Fruit fly (Drosophila melanogaster) whole organism, embryonic: ENCODE results near the gene CG4733.
A peak's percentile ranks its signal among the peaks of the same experiment; 100 is the strongest.

Experiments used
- C15 ChIP-seq: fragments of 200-800 bp; sonication (Bioruptor generic); IDR thresholded peaks from 3 replicates; pipeline ENCODE4 v1.3.6; 2022; ENCODE audit warnings: missing biosample characterization, missing genetic modification characterization
- CG10147 ChIP-seq: fragments of 200-800 bp; sonication (Bioruptor generic); optimal IDR thresholded peaks from 2 replicates; lab custom pipeline; 2019; ENCODE audit warnings: missing biosample characterization, mild to moderate bottlenecking, missing genetic modification characterization, moderate library complexity
- CG10274 ChIP-seq: fragments of 200-800 bp; sonication (Bioruptor generic); optimal IDR thresholded peaks from 3 replicates; lab custom pipeline; 2017; ENCODE audit warnings: missing biosample characterization, mild to moderate bottlenecking, missing genetic modification characterization
- CG10959 ChIP-seq: fragments of 200-800 bp; sonication (Bioruptor generic); IDR thresholded peaks from 2 replicates; pipeline ENCODE4 v1.3.6; 2022; ENCODE audit warnings: missing biosample characterization, missing genetic modification characterization
- CG11504 ChIP-seq: fragments of 200-800 bp; sonication (Bioruptor generic); optimal IDR thresholded peaks from 3 replicates; lab custom pipeline; 2019; ENCODE audit warnings: missing biosample characterization, mild to moderate bottlenecking, missing genetic modification characterization, moderate library complexity
- CG12219 ChIP-seq: fragments of 200-800 bp; sonication (Bioruptor generic); optimal IDR thresholded peaks from 3 replicates; lab custom pipeline; 2018; ENCODE audit warnings: missing biosample characterization, mild to moderate bottlenecking, missing genetic modification characterization
- CG12299 ChIP-seq: fragments of 200-800 bp; sonication (Bioruptor generic); optimal IDR thresholded peaks from 2 replicates; lab custom pipeline; 2018; ENCODE audit warnings: missing biosample characterization, mild to moderate bottlenecking, missing genetic modification characterization
- CG16779 ChIP-seq: fragments of 200-800 bp; sonication (Bioruptor generic); IDR thresholded peaks from 2 replicates; pipeline ENCODE4 v1.3.6; 2022; ENCODE audit warnings: missing biosample characterization, missing genetic modification characterization
- CG18764 ChIP-seq: fragments of 200-800 bp; sonication (Bioruptor generic); optimal IDR thresholded peaks from 3 replicates; lab custom pipeline; 2016; ENCODE audit warnings: missing biosample characterization, missing genetic modification characterization
- CG2202 ChIP-seq: fragments of 200-800 bp; sonication (Bioruptor generic); optimal IDR thresholded peaks from 2 replicates; lab custom pipeline; 2018; ENCODE audit warnings: missing biosample characterization, mild to moderate bottlenecking, missing genetic modification characterization
- CG31224 ChIP-seq: fragments of 200-800 bp; sonication (Bioruptor generic); IDR thresholded peaks from 2 replicates; pipeline ENCODE4 v1.3.6; 2022; ENCODE audit warnings: missing biosample characterization, missing genetic modification characterization
- CG6654 ChIP-seq: fragments of 200-800 bp; sonication (Bioruptor generic); optimal IDR thresholded peaks from 2 replicates; lab custom pipeline; 2017; ENCODE audit warnings: missing biosample characterization, mild to moderate bottlenecking, missing genetic modification characterization
- CG6791 ChIP-seq: fragments of 200-800 bp; sonication (Bioruptor generic); IDR thresholded peaks from 3 replicates; pipeline ENCODE4 v1.3.6; 2022; ENCODE audit warnings: missing biosample characterization, missing genetic modification characterization; ENCODE audit not compliant: partially characterized antibody
- CG8089 ChIP-seq: fragments of 200-800 bp; sonication (Bioruptor generic); optimal IDR thresholded peaks from 3 replicates; lab custom pipeline; 2016; ENCODE audit warnings: missing biosample characterization, missing genetic modification characterization
- CG8290 ChIP-seq, 3 experiments: fragments of 200-800 bp; sonication (Bioruptor generic); optimal IDR thresholded peaks; 2 replicates each; lab custom pipeline; 2016 to 2019; ENCODE audit warnings: missing biosample characterization in 3 of 3, missing genetic modification characterization in 3 of 3, mild to moderate bottlenecking in 2 of 3, moderate library complexity in 1 of 3
- Chrac-16 ChIP-seq: fragments of 200-800 bp; sonication (Bioruptor generic); optimal IDR thresholded peaks from 3 replicates; lab custom pipeline; 2016; ENCODE audit warnings: missing biosample characterization, missing genetic modification characterization
- D ChIP-seq, 2 experiments: fragments of 200-800 bp in 1 of 2; fragments of >200 bp in 1 of 2; sonication (Bioruptor generic) in 1 of 2; optimal IDR thresholded peaks; 2 replicates in 1 of 2; 3 replicates in 1 of 2; lab custom pipeline; 2017; ENCODE audit warnings: mild to moderate bottlenecking in 1 of 2, missing biosample characterization in 1 of 2, missing genetic modification characterization in 1 of 2, missing genetic modification reagents in 1 of 2
- Deaf1 ChIP-seq: fragments of 200-800 bp; optimal IDR thresholded peaks from 3 replicates; lab custom pipeline; 2019; ENCODE audit warnings: missing biosample characterization, mild to moderate bottlenecking, missing genetic modification characterization, moderate library complexity
- ERR ChIP-seq: fragments of 200-800 bp; sonication (Bioruptor generic); optimal IDR thresholded peaks from 2 replicates; lab custom pipeline; 2016; ENCODE audit warnings: missing biosample characterization, missing genetic modification characterization
- Elba2 ChIP-seq: fragments of 200-800 bp; sonication (Bioruptor generic); optimal IDR thresholded peaks from 3 replicates; lab custom pipeline; 2016; ENCODE audit warnings: missing biosample characterization, missing genetic modification characterization
- HLHmδ ChIP-seq: fragments of 200-800 bp; sonication (Bioruptor generic); optimal IDR thresholded peaks from 2 replicates; lab custom pipeline; 2018; ENCODE audit warnings: missing biosample characterization, mild to moderate bottlenecking, missing genetic modification characterization, moderate library complexity
- Lim3 ChIP-seq: fragments of 200-800 bp; sonication (Bioruptor generic); IDR thresholded peaks from 2 replicates; pipeline ENCODE4 v1.3.6; 2022; ENCODE audit warnings: missing biosample characterization, missing genetic modification characterization
- Meics ChIP-seq: fragments of 200-800 bp; sonication (Bioruptor generic); optimal IDR thresholded peaks from 2 replicates; lab custom pipeline; 2017; ENCODE audit warnings: missing biosample characterization, mild to moderate bottlenecking, missing genetic modification characterization
- NfI ChIP-seq: fragments of 200-800 bp; sonication (Bioruptor generic); optimal IDR thresholded peaks from 3 replicates; lab custom pipeline; 2018; ENCODE audit warnings: missing biosample characterization, mild to moderate bottlenecking, missing genetic modification characterization, moderate library complexity
- Opbp ChIP-seq: fragments of 200-800 bp; sonication (Bioruptor generic); IDR thresholded peaks from 3 replicates; pipeline ENCODE4 v1.3.6; 2022; ENCODE audit warnings: missing biosample characterization, missing genetic modification characterization; ENCODE audit not compliant: partially characterized antibody
- Sry-β ChIP-seq: fragments of 200-800 bp; sonication (Bioruptor generic); optimal IDR thresholded peaks from 2 replicates; lab custom pipeline; 2018; ENCODE audit warnings: missing biosample characterization, mild to moderate bottlenecking, missing genetic modification characterization, moderate library complexity
- Sry-δ ChIP-seq: fragments of 200-800 bp; sonication (Bioruptor generic); optimal IDR thresholded peaks from 2 replicates; lab custom pipeline; 2016; ENCODE audit warnings: missing biosample characterization, missing genetic modification characterization
- Stat92E ChIP-seq, 3 experiments: fragments of >200 bp in 2 of 3; fragments of 200-800 bp in 1 of 3; sonication (Bioruptor generic) in 1 of 3; optimal IDR thresholded peaks; 2 replicates each; lab custom pipeline; 2017 to 2019; ENCODE audit warnings: missing biosample characterization in 3 of 3, missing genetic modification characterization in 3 of 3, mild to moderate bottlenecking in 1 of 3, moderate library complexity in 1 of 3
- TFAM ChIP-seq: fragments of 200-800 bp; sonication (Bioruptor generic); optimal IDR thresholded peaks from 2 replicates; lab custom pipeline; 2017; ENCODE audit warnings: missing biosample characterization, missing genetic modification characterization, inconsistent platforms
- Vsx1 ChIP-seq: fragments of 200-800 bp; sonication (Bioruptor generic); optimal IDR thresholded peaks from 2 replicates; lab custom pipeline; 2017; ENCODE audit warnings: missing biosample characterization, mild to moderate bottlenecking, missing genetic modification characterization, missing genetic modification reagents
- YL-1 ChIP-seq: fragments of 200-800 bp; sonication (Bioruptor generic); optimal IDR thresholded peaks from 3 replicates; lab custom pipeline; 2017; ENCODE audit warnings: missing biosample characterization, mild to moderate bottlenecking, missing genetic modification characterization
- az2 ChIP-seq: fragments of 200-800 bp; sonication (Bioruptor generic); optimal IDR thresholded peaks from 3 replicates; lab custom pipeline; 2016; ENCODE audit warnings: missing biosample characterization, missing genetic modification characterization
- bcd ChIP-seq: fragments of 200-800 bp; sonication (Bioruptor generic); optimal IDR thresholded peaks from 2 replicates; lab custom pipeline; 2017; ENCODE audit warnings: missing biosample characterization, mild to moderate bottlenecking, missing genetic modification characterization
- cg ChIP-seq: fragments of 200-800 bp; sonication (Bioruptor generic); optimal IDR thresholded peaks from 3 replicates; lab custom pipeline; 2019; ENCODE audit warnings: missing biosample characterization, mild to moderate bottlenecking, missing genetic modification characterization, moderate library complexity
- chn ChIP-seq: fragments of 200-800 bp; sonication (Bioruptor generic); optimal IDR thresholded peaks from 2 replicates; lab custom pipeline; 2016; ENCODE audit warnings: missing biosample characterization, missing genetic modification characterization
- da ChIP-seq: fragments of 200-800 bp; sonication (Bioruptor generic); optimal IDR thresholded peaks from 2 replicates; lab custom pipeline; 2016; ENCODE audit warnings: missing biosample characterization, missing genetic modification characterization
- danr ChIP-seq: fragments of 200-800 bp; sonication (Bioruptor generic); IDR thresholded peaks from 2 replicates; pipeline ENCODE4 v1.3.6; 2022; ENCODE audit warnings: missing biosample characterization, missing genetic modification characterization
- dimm ChIP-seq: fragments of 200-800 bp; sonication (Bioruptor generic); IDR thresholded peaks from 2 replicates; pipeline ENCODE4 v1.3.6; 2022; ENCODE audit warnings: missing biosample characterization, missing genetic modification characterization
- eyg ChIP-seq: fragments of 200-800 bp; sonication (Bioruptor generic); optimal IDR thresholded peaks from 3 replicates; lab custom pipeline; 2016; ENCODE audit warnings: missing biosample characterization, missing genetic modification characterization
- gsb-n ChIP-seq: fragments of 200-800 bp; sonication (Bioruptor generic); optimal IDR thresholded peaks from 3 replicates; lab custom pipeline; 2018; ENCODE audit warnings: missing biosample characterization, mild to moderate bottlenecking, missing genetic modification characterization
- h ChIP-seq: fragments of >200 bp; optimal IDR thresholded peaks from 2 replicates; lab custom pipeline; 2017
- ken ChIP-seq: fragments of 200-800 bp; sonication (Bioruptor generic); IDR thresholded peaks from 3 replicates; pipeline ENCODE4 v1.3.6; 2022; ENCODE audit warnings: missing biosample characterization, missing genetic modification characterization
- lab ChIP-seq: fragments of 200-800 bp; sonication (Bioruptor generic); optimal IDR thresholded peaks from 3 replicates; lab custom pipeline; 2017; ENCODE audit warnings: missing biosample characterization, missing genetic modification characterization, mild to moderate bottlenecking, moderate library complexity, missing genetic modification reagents
- odd ChIP-seq: fragments of 200-800 bp; sonication (Bioruptor generic); optimal IDR thresholded peaks from 2 replicates; lab custom pipeline; 2017; ENCODE audit warnings: missing biosample characterization, mild to moderate bottlenecking, missing genetic modification characterization
- peb ChIP-seq: fragments of 200-800 bp; sonication (Bioruptor generic); IDR thresholded peaks from 2 replicates; pipeline ENCODE4 v1.3.6; 2022; ENCODE audit warnings: missing biosample characterization, missing genetic modification characterization
- pfk ChIP-seq: fragments of 200-800 bp; sonication (Bioruptor generic); optimal IDR thresholded peaks from 2 replicates; lab custom pipeline; 2018; ENCODE audit warnings: missing biosample characterization, mild to moderate bottlenecking, missing genetic modification characterization, moderate library complexity
- sd ChIP-seq: fragments of 200-800 bp; sonication (Bioruptor generic); optimal IDR thresholded peaks from 3 replicates; lab custom pipeline; 2018; ENCODE audit warnings: missing biosample characterization, mild to moderate bottlenecking, missing genetic modification characterization, moderate library complexity
- slbo ChIP-seq: fragments of 200-800 bp; sonication (Bioruptor generic); IDR thresholded peaks from 2 replicates; pipeline ENCODE4 v1.3.6; 2022; ENCODE audit warnings: missing biosample characterization, missing genetic modification characterization
- toy ChIP-seq: fragments of 200-800 bp; sonication (Bioruptor generic); IDR thresholded peaks from 2 replicates; pipeline ENCODE4 v1.3.6; 2022; ENCODE audit warnings: missing biosample characterization, missing genetic modification characterization

Gene CG4733

DNA sequence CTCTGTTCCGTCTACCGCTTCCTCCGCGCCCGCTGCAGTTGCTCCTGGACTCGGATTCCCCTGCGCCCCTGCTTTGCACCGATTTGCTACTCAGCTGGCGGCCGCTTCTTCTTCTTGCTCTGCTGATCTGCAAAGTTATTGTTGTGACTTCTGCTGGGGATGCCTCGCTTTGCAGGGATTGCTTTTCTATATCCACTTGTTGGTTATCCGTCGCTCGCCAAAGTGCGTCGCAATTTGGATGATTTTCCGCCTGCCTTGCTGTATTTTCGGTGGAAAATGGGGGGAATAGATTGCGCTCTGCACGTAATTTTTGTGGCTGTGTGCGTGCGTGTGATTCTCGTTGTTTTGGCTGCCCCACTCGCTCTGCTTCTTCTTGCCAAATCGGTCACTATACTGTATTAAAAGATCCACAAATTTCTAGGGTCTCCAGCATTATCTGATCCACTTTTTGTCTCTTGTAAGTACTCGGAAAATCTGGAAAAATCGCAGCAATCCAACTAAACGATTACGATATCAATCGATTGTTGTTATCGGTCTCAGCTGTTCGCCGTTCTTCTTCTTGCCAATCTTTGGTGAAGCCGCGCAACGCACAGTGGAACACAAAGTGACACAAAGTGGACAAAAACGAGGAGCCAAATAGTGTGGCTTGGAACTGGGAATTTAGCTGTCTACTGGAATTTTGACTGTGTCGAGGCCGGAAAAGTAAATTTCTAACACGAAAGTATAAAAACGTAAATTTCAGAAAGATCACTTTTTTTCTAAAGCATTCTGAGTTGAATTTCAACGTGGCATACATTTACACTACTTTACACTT lies 12.6 kb downstream of the CG4733 start, which contains the start of gene ClpX (continued):
- TF ChIP-seq eyg (GFP tag; lab: Kevin White, UChicago) (no peak), Chrac-16 (no peak), Stat92E (GFP tag; optimal IDR thresholded peaks at IDR 0.05; lab: Kevin White, UChicago) (peak in 1 of 3 experiments; percentile 48), lab (GFP tag; lab: Kevin White, UChicago) (no peak), chn (GFP tag; lab: Kevin White, UChicago) (no peak), odd (GFP tag; lab: Kevin White, UChicago) (no peak), Lim3 (GFP tag; lab: Robert Waterston, UW) (no peak), CG12299 (no peak), CG6791 (GFP tag; lab: Robert Waterston, UW) (peak; percentile 75), az2 (no peak), CG16779 (GFP tag; lab: Robert Waterston, UW) (no peak), danr (no peak), TFAM (GFP tag; lab: Kevin White, UChicago) (no peak), cg (GFP tag; lab: Kevin White, UChicago) (peak; percentile 72), ken (GFP tag; lab: Robert Waterston, UW) (peak; percentile 26; the same call in 1 of the 3 replicates), CG10959 (no peak), CG10274 (GFP tag; lab: Kevin White, UChicago) (no peak), gsb-n (tag; lab: Kevin White, UChicago) (no peak), CG11504 (tag; lab: Kevin White, UChicago) (no peak), ERR (GFP tag; lab: Kevin White, UChicago) (no peak), sd (tag; lab: Kevin White, UChicago) (peak; percentile 24), Elba2 (GFP tag; lab: Kevin White, UChicago) (no peak), slbo (GFP tag; lab: Robert Waterston, UW) (no peak), Deaf1 (tag; lab: Kevin White, UChicago) (no peak), Meics (no peak), CG18764 (no peak), HLHmδ (GFP tag; lab: Kevin White, UChicago) (peak; percentile 29), CG10147 (GFP tag; lab: Kevin White, UChicago) (peak; percentile 29), h (lab: Kevin White, UChicago) (no peak), toy (no peak), CG31224 (GFP tag; lab: Robert Waterston, UW) (no peak), da (GFP tag; lab: Kevin White, UChicago) (no peak), peb (GFP tag; lab: Robert Waterston, UW) (no peak), NfI (GFP tag; lab: Kevin White, UChicago) (peak; percentile 9), Vsx1 (GFP tag; lab: Kevin White, UChicago) (no peak), Opbp (GFP tag; lab: Robert Waterston, UW) (peak; percentile 69), CG6654 (GFP tag; lab: Kevin White, UChicago) (no peak), C15 (no peak), YL-1 (GFP tag; lab: Kevin White, UChicago) (peak; percentile 65), dimm (GFP tag; lab: Robert Waterston, UW) (no peak), bcd (GFP tag; lab: Kevin White, UChicago) (no peak), Sry-β (GFP tag; lab: Kevin White, UChicago) (no peak), CG8290 (GFP tag; optimal IDR thresholded peaks at IDR 0.05; lab: Kevin White, UChicago) (no peak), CG8290 (tag; optimal IDR thresholded peaks at IDR 0.05; lab: Kevin White, UChicago) (peak in 1 of 2 experiments; percentile 50), pfk (GFP tag; lab: Kevin White, UChicago) (no peak), CG2202 (no peak), CG12219 (no peak), D (optimal IDR thresholded peaks at IDR 0.05; lab: Kevin White, UChicago) (no peak), D (GFP tag; optimal IDR thresholded peaks at IDR 0.05; lab: Kevin White, UChicago) (no peak), Sry-δ (GFP tag; lab: Kevin White, UChicago) (peak; percentile 63), CG8089 (no peak)
